Worm (Caenorhabditis elegans) whole organism, midembryonic: ENCODE results near the gene T01D1.8.

ENCODE experiments used
- T22C8.4 ChIP-seq: fragments of 200-800 bp; sonication (Bioruptor generic); IDR thresholded peaks from 2 replicates; pipeline ENCODE4 v1.3.6; 2022; ENCODE audit warnings: missing genetic modification characterization, missing compliant biosample characterization
- cog-1 ChIP-seq: sonication (generic microtip); optimal IDR thresholded peaks from 2 replicates; lab custom pipeline; 2016; ENCODE audit warnings: missing genetic modification characterization, missing compliant biosample characterization
- flt-1 ChIP-seq: fragments of 200-800 bp; sonication (Bioruptor generic); IDR thresholded peaks from 2 replicates; pipeline ENCODE4 v1.3.6; 2022; ENCODE audit warnings: missing genetic modification characterization, missing compliant biosample characterization
- klf-2 ChIP-seq: fragments of 200-800 bp; sonication (Bioruptor generic); conservative IDR thresholded peaks from 2 replicates; pipeline ENCODE4 v1.3.6; 2022; ENCODE audit warnings: missing genetic modification reagents, missing genetic modification characterization, missing compliant biosample characterization
- med-1 ChIP-seq: sonication (generic microtip); optimal IDR thresholded peaks from 2 replicates; lab custom pipeline; 2017; ENCODE audit warnings: missing genetic modification characterization, mild to moderate bottlenecking, missing compliant biosample characterization, antibody characterized with exemption, missing genetic modification reagents; ENCODE audit not compliant: insufficient read depth
- ref-1 ChIP-seq: fragments of 200-800 bp; sonication (Bioruptor generic); conservative IDR thresholded peaks from 2 replicates; pipeline ENCODE4 v1.3.6; 2022; ENCODE audit warnings: missing genetic modification reagents, missing genetic modification characterization, missing compliant biosample characterization
- tab-1 ChIP-seq: fragments of 200-800 bp; sonication (Bioruptor generic); IDR thresholded peaks from 2 replicates; pipeline ENCODE4 v1.3.6; 2022; ENCODE audit warnings: missing genetic modification characterization, missing compliant biosample characterization
- ztf-23 ChIP-seq: fragments of 200-800 bp; sonication (Bioruptor generic); IDR thresholded peaks from 2 replicates; pipeline ENCODE4 v1.3.6; 2022; ENCODE audit warnings: missing genetic modification reagents, missing genetic modification characterization, missing compliant biosample characterization
- ztf-29 ChIP-seq: fragments of 200-800 bp; sonication (Bioruptor generic); IDR thresholded peaks from 2 replicates; pipeline ENCODE4 v1.3.6; 2022; ENCODE audit warnings: missing genetic modification reagents, missing genetic modification characterization, missing compliant biosample characterization

Gene T01D1.8

ce11 chrII:196685-197084, 10.1 kb downstream of the T01D1.8 start, which contains the start of gene chs-2:
Gene chs-2 (plus strand): TSS chrII:196985.
- TF ChIP-seq med-1 (GFP tag; lab: Kevin White, UChicago) (no peak), T22C8.4 (no peak), cog-1 (no peak), flt-1 (GFP tag; lab: Robert Waterston, UW) (no peak), ztf-29 (GFP tag; lab: Robert Waterston, UW) (no peak), ztf-23 (no peak), ref-1 (no peak), klf-2 (no peak), tab-1 (no peak)

- TF ChIP-seq klf-2 (no peak), cog-1 (no peak), ztf-29 (GFP tag; lab: Robert Waterston, UW) (no peak), tab-1 (no peak), ztf-23 (no peak), T22C8.4 (no peak), flt-1 (GFP tag; lab: Robert Waterston, UW) (no peak), ref-1 (no peak), med-1 (GFP tag; lab: Kevin White, UChicago) (no peak)
Measured at ce11 chrII:208097-208496, 21.6 kb downstream of the T01D1.8 start.

- TF ChIP-seq ztf-23 (peak; percentile 78), ztf-29 (GFP tag; lab: Robert Waterston, UW) (no peak), klf-2 (no peak), tab-1 (no peak), ref-1 (no peak), cog-1 (peak; percentile 66), T22C8.4 (no peak), med-1 (GFP tag; lab: Kevin White, UChicago) (no peak), flt-1 (GFP tag; lab: Robert Waterston, UW) (peak; percentile 75)
Measured at ce11 chrII:216598-216997, 30.1 kb downstream of the T01D1.8 start, which contains the start of gene F48A11.4. Gene F48A11.4 (minus strand): TSS chrII:216621.

ce11 chrII:217308-217707, 30.8 kb downstream of the T01D1.8 start:
- TF ChIP-seq flt-1 (GFP tag; lab: Robert Waterston, UW), result no peak
- no peak for TF ChIP-seq T22C8.4
- no peak for TF ChIP-seq ref-1
- no peak for TF ChIP-seq tab-1
- TF ChIP-seq ztf-29 (GFP tag; lab: Robert Waterston, UW), result no peak
- TF ChIP-seq med-1 (GFP tag; lab: Kevin White, UChicago), result no peak
- no peak for TF ChIP-seq cog-1
- TF ChIP-seq ztf-23, result no peak
- no peak for TF ChIP-seq klf-2

- TF ChIP-seq cog-1 (no peak), ztf-29 (GFP tag; lab: Robert Waterston, UW) (no peak), tab-1 (no peak), ref-1 (no peak), klf-2 (no peak), med-1 (GFP tag; lab: Kevin White, UChicago) (no peak), ztf-23 (no peak)
Measured at ce11 chrII:219846-220503, 33.4 kb downstream of the T01D1.8 start.

DNA sequence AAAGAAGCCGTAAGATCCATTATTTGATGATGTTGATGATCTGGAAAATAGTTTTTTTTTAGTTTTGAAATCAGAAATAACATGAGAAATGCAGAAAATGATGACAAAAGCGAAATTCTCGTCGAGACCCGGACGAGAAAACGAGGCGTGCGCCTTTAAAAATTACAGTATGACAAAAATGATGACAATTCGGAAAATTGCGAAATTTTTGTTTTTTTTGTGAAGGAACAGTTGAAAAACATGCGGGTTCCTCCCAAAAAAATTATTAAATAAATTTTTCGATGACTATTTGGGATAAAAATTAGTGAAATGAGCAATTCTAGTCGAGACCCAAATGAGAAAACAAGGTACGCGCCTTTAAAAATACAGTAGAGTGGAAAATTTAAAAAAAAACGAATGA, 34.1 kb downstream of the T01D1.8 start, which contains the start of gene ubxn-3:
ubxn-3 (minus strand) TSS at position 66 of the 400 bp plus-strand sequence.
- no peak for TF ChIP-seq ztf-23
- TF ChIP-seq T22C8.4, result no peak
- no peak for TF ChIP-seq flt-1 (GFP tag; lab: Robert Waterston, UW)
- no peak for TF ChIP-seq ztf-29 (GFP tag; lab: Robert Waterston, UW)

DNA sequence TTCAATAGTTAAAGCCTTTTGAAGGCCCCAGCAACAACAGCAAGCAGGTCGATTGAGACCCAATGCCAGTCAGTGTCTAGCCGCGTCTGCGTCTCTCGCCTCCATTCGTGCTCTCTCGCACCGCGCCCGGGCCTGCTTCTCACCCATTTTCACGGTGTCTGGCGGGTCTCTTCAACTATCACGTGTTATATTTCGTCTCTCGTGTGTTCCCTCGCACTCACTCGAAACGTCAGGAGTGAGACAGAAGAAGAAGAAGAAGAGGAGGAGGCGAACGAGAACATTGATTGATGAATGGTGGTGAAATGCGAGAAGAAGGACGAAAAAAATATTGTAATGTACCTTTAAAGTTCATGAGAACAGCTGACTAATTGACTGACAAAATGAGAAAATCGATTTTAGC, 34.7 kb downstream of the T01D1.8 start:
- TF ChIP-seq med-1 (GFP tag; lab: Kevin White, UChicago) (no peak), klf-2 (no peak), ref-1 (no peak), ztf-29 (GFP tag; lab: Robert Waterston, UW) (no peak), T22C8.4 (no peak), flt-1 (GFP tag; lab: Robert Waterston, UW) (0 out of 2 replicates have a peak, but pooled peaks have one; percentile 58), tab-1 (0 out of 2 replicates have a peak, but pooled peaks have one; percentile 24), cog-1 (peak; percentile 20), ztf-23 (no peak)

DNA sequence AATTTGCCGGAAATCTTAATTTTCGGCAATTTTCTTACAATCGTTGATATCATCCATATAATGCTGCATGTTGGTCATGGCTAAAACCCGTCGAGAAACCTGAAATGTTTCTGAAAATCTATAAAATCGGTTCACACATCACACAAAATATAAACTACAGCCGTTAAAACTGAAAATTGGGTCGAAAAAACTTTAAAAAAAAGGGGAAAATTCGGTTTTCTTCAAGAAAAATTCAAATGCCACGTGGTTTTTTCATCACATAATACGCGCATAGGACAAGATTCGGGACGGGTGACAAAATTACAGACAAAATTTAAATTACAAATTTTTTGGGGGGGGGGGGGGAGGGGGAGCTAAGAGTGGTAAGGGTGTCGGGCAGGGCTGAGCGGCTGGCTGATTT, 46.1 kb downstream of the T01D1.8 start, which contains the start of gene Y43H11AL.1:
Y43H11AL.1 (minus strand) TSS at position 101 of the 400 bp plus-strand sequence.
- no peak for TF ChIP-seq tab-1
- TF ChIP-seq klf-2, result no peak
- TF ChIP-seq flt-1 (GFP tag; lab: Robert Waterston, UW), result no peak
- TF ChIP-seq ref-1, result no peak
- TF ChIP-seq T22C8.4, result no peak
- no peak for TF ChIP-seq ztf-23
- TF ChIP-seq cog-1, result no peak
- no peak for TF ChIP-seq med-1 (GFP tag; lab: Kevin White, UChicago)
- TF ChIP-seq ztf-29 (GFP tag; lab: Robert Waterston, UW), result no peak

- no peak for TF ChIP-seq ref-1
- TF ChIP-seq flt-1 (GFP tag; lab: Robert Waterston, UW), result no peak
- no peak for TF ChIP-seq tab-1
- no peak for TF ChIP-seq ztf-23
- no peak for TF ChIP-seq ztf-29 (GFP tag; lab: Robert Waterston, UW)
- TF ChIP-seq cog-1, result no peak
- TF ChIP-seq med-1 (GFP tag; lab: Kevin White, UChicago), result no peak
- TF ChIP-seq klf-2, result no peak
- TF ChIP-seq T22C8.4, result no peak
Measured at ce11 chrII:237721-238120, 51.2 kb downstream of the T01D1.8 start, which contains the start of gene laat-1. Gene laat-1 (minus strand): TSS chrII:237821.

DNA sequence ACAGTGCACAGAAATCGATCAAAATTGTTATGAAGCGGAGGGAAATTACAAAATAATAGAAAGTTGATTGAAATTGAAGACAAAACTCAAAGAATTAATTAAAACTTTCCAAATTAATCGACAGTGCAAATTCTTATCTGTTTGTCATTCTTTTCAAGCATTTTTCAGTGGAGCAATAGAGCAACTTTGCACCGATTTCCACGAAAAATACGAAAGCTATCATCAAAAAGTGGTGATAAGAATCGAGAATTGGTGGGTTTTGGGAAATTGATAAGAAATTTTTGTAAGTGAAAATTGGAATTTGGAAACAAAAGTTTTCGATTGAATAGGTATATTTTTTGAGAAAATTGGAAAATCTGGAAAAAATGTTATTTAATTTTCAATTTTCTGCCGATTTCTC, 53.5 kb downstream of the T01D1.8 start:
- TF ChIP-seq T22C8.4 (no peak), ref-1 (no peak), tab-1 (no peak), med-1 (GFP tag; lab: Kevin White, UChicago) (no peak), flt-1 (GFP tag; lab: Robert Waterston, UW) (no peak), klf-2 (no peak), ztf-23 (no peak), cog-1 (no peak), ztf-29 (GFP tag; lab: Robert Waterston, UW) (no peak)
